Fruit fly (Drosophila melanogaster): Measurements from ENCODE around the gene hiw.

Gene hiw

dm6 chrX:15074646-15075351 is 11.6 kb upstream of the hiw start (continued):
- TF ChIP-seq kni (GFP tag; optimal IDR thresholded peaks at IDR 0.05) (peak; percentile 55), CG3995 (GFP tag; optimal IDR thresholded peaks at IDR 0.05) (peak; percentile 52), CG6254 (GFP tag; optimal IDR thresholded peaks at IDR 0.05) (peak; percentile 63), CG10959 (GFP tag; IDR thresholded peaks at IDR 0.05) (peak; percentile 72), CG32532 (GFP tag; IDR thresholded peaks at IDR 0.05) (peak; percentile 90), ato (GFP tag; IDR thresholded peaks at IDR 0.05; ENCODE audit: partially characterized antibody) (no peak), CG17829 (tag; optimal IDR thresholded peaks at IDR 0.05) (peak; percentile 81), CG32767 (GFP tag; IDR thresholded peaks at IDR 0.05) (peak; percentile 75), pita (GFP tag; optimal IDR thresholded peaks at IDR 0.05) (no peak), CG1832 (GFP tag; optimal IDR thresholded peaks at IDR 0.05) (no peak), gfzf (GFP tag; optimal IDR thresholded peaks at IDR 0.05) (peak; percentile 14), CG9727 (GFP tag; optimal IDR thresholded peaks at IDR 0.05) (peak; percentile 87), Blimp-1 (GFP tag; optimal IDR thresholded peaks at IDR 0.05) (peak; percentile 79), insv (GFP tag; optimal IDR thresholded peaks at IDR 0.05) (peak; percentile 17 to 64), NC2α (GFP tag; optimal IDR thresholded peaks at IDR 0.05) (peak; percentile 78), CG1792 (GFP tag; optimal IDR thresholded peaks at IDR 0.05) (peak; percentile 90), tll (GFP tag; optimal IDR thresholded peaks at IDR 0.05) (no peak), fu2 (GFP tag; optimal IDR thresholded peaks at IDR 0.05) (peak; percentile 92), Sin3A (optimal IDR thresholded peaks at IDR 0.05) (no peak), sima (GFP tag; optimal IDR thresholded peaks at IDR 0.05) (peak; percentile 26), lmd (GFP tag; IDR thresholded peaks at IDR 0.05) (peak; percentile 91), CHES-1-like (GFP tag; optimal IDR thresholded peaks at IDR 0.05) (peak; percentile 93), CG4404 (GFP tag; IDR thresholded peaks at IDR 0.05) (peak; percentile 69), gce (GFP tag; IDR thresholded peaks at IDR 0.05) (peak; percentile 51; the same call in 1 of the 3 replicates), Dip2 (GFP tag; IDR thresholded peaks at IDR 0.05) (peak; percentile 39), corto (GFP tag; optimal IDR thresholded peaks at IDR 0.05) (no peak), Mes4 (GFP tag; optimal IDR thresholded peaks at IDR 0.05) (peak; percentile 86), CG14860 (GFP tag; IDR thresholded peaks at IDR 0.05; ENCODE audit: partially characterized antibody) (no peak), CG13894 (tag; optimal IDR thresholded peaks at IDR 0.05) (peak; percentile 79), CG18599 (GFP tag; optimal IDR thresholded peaks at IDR 0.05) (peak; percentile 95), stwl (tag; optimal IDR thresholded peaks at IDR 0.05) (peak; percentile 7), CG18476 (GFP tag; optimal IDR thresholded peaks at IDR 0.05) (peak; percentile 77), Aef1 (GFP tag; IDR thresholded peaks at IDR 0.05) (peak; percentile 89), dmrt99B (tag; optimal IDR thresholded peaks at IDR 0.05) (peak; percentile 91), Hr51 (GFP tag; optimal IDR thresholded peaks at IDR 0.05) (peak; percentile 88 to 91), HLH4C (GFP tag; IDR thresholded peaks at IDR 0.05; ENCODE audit: partially characterized antibody) (no peak), C15 (GFP tag; IDR thresholded peaks at IDR 0.05) (peak; percentile 69; the same call in 1 of the 3 replicates), cad (GFP tag; optimal IDR thresholded peaks at IDR 0.05) (no peak), CG4328 (GFP tag; optimal IDR thresholded peaks at IDR 0.05) (peak; percentile 84), ci (GFP tag; IDR thresholded peaks at IDR 0.05) (peak; percentile 94), Abd-B (GFP tag; optimal IDR thresholded peaks at IDR 0.05) (peak; percentile 76), Oaz (GFP tag; IDR thresholded peaks at IDR 0.05) (peak; percentile 67), Tbp (GFP tag; optimal IDR thresholded peaks at IDR 0.05) (no peak), wek (GFP tag; optimal IDR thresholded peaks at IDR 0.05) (peak; percentile 12), pb (GFP tag; optimal IDR thresholded peaks at IDR 0.05) (peak; percentile 86), MBD-R2 (GFP tag; IDR thresholded peaks at IDR 0.05) (peak; percentile 60), sc (optimal IDR thresholded peaks at IDR 0.05) (no peak), sc (GFP tag; optimal IDR thresholded peaks at IDR 0.05) (peak; percentile 48), tio (GFP tag; optimal IDR thresholded peaks at IDR 0.05) (peak; percentile 77)
